Worm (Caenorhabditis elegans) whole organism, mixed stage, embryonic: Measurements from ENCODE around the gene srbc-19.

Experiments used
- M03D4.4 ChIP-seq: sonication (generic microtip); optimal IDR thresholded peaks from 2 replicates; lab custom pipeline; 2017; ENCODE audit warnings: mild to moderate bottlenecking, missing genetic modification characterization, missing compliant biosample characterization
- blmp-1 ChIP-seq: fragments of 150-350 bp; optimal IDR thresholded peaks from 2 replicates; lab custom pipeline; 2014; ENCODE audit warnings: missing biosample characterization, missing genetic modification characterization
- elt-3 ChIP-seq: fragments of 150-350 bp; optimal IDR thresholded peaks from 2 replicates; lab custom pipeline; 2014; ENCODE audit warnings: missing biosample characterization, missing genetic modification characterization
- flh-1 ChIP-seq: fragments of 200-800 bp; sonication (Bioruptor generic); optimal IDR thresholded peaks from 2 replicates; lab custom pipeline; 2018; ENCODE audit warnings: mild to moderate bottlenecking, missing genetic modification characterization, moderate library complexity, missing compliant biosample characterization
- lin-13 ChIP-seq: fragments of 150-350 bp; optimal IDR thresholded peaks from 2 replicates; lab custom pipeline; 2014; ENCODE audit warnings: missing biosample characterization, missing genetic modification characterization
- lin-32 ChIP-seq: fragments of 200-800 bp; sonication (Bioruptor generic); optimal IDR thresholded peaks from 2 replicates; lab custom pipeline; 2018; ENCODE audit warnings: mild to moderate bottlenecking, missing genetic modification characterization, missing compliant biosample characterization
- nhr-12 ChIP-seq: fragments of 150-350 bp; optimal IDR thresholded peaks from 2 replicates; lab custom pipeline; 2014; ENCODE audit warnings: missing biosample characterization, missing genetic modification characterization
- nhr-28 ChIP-seq: fragments of 150-350 bp; optimal IDR thresholded peaks from 2 replicates; lab custom pipeline; 2014; ENCODE audit warnings: missing biosample characterization, missing genetic modification characterization
- snpc-4 ChIP-seq: fragments of 150-350 bp; optimal IDR thresholded peaks from 2 replicates; lab custom pipeline; 2014; ENCODE audit warnings: missing biosample characterization, missing genetic modification characterization
- sptf-1 ChIP-seq: sonication (generic microtip); optimal IDR thresholded peaks from 2 replicates; lab custom pipeline; 2017; ENCODE audit warnings: mild to moderate bottlenecking, missing genetic modification characterization, moderate library complexity, missing compliant biosample characterization
- unc-62 ChIP-seq: fragments of 150-350 bp; optimal IDR thresholded peaks from 2 replicates; lab custom pipeline; 2014; ENCODE audit warnings: missing biosample characterization, missing genetic modification reagents, missing genetic modification characterization

DNA sequence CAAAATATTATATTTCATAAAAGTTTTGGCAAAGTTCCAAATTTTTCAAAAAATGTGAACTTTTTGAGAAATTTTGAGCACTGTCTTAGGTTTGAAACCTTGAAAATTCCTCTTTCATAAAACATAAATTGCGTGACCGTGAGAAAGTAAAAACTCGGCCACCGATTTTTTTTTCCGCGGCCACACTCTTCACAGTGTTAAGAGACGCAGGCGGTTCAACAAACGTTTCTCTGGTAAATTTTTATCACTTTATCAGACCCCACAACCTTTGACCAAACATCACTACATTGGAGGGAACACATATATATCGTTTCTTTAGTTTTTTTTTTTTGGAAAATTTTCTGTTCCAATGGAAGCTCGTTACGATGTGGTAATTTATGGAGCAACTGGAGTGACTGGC is 44.1 kb downstream of the srbc-19 start, which contains the start of gene F22F7.2:
- TF ChIP-seq elt-3 (tag; lab: Kevin White, UChicago) (no peak), flh-1 (GFP tag; lab: Kevin White, UChicago) (no peak), M03D4.4 (tag; lab: Kevin White, UChicago) (no peak), sptf-1 (tag; lab: Kevin White, UChicago) (no peak), unc-62 (GFP tag; lab: Kevin White, UChicago) (no peak), lin-13 (tag; lab: Kevin White, UChicago) (no peak), snpc-4 (tag; lab: Kevin White, UChicago) (no peak), nhr-12 (tag; lab: Kevin White, UChicago) (no peak), nhr-28 (tag; lab: Kevin White, UChicago) (no peak), lin-32 (GFP tag; lab: Kevin White, UChicago) (no peak), blmp-1 (no peak)
